Worm (Caenorhabditis elegans): ENCODE data around the gene D1079.1.

D1079.1 gene

ce11 chrX:4444073-4444472 lies 41.1 kb downstream of the D1079.1 start (continued):
- no peak for TF ChIP-seq eyg-1 (tag; optimal IDR thresholded peaks at IDR 0.05)
- peak; percentile 53 for TF ChIP-seq ttx-3 (tag; optimal IDR thresholded peaks at IDR 0.05)
- no peak for TF ChIP-seq nfya-1 (tag; optimal IDR thresholded peaks at IDR 0.05)
- TF ChIP-seq hlh-15 (tag; optimal IDR thresholded peaks at IDR 0.05), result no peak
- peak; percentile 91 for TF ChIP-seq hlh-6 (tag; optimal IDR thresholded peaks at IDR 0.05)
- peak; percentile 65 for TF ChIP-seq ceh-19 (GFP tag; optimal IDR thresholded peaks at IDR 0.05)

ce11 chrX:4444843-4445242 lies 41.9 kb downstream of the D1079.1 start:
- TF ChIP-seq ceh-34 (tag; optimal IDR thresholded peaks at IDR 0.05), result peak; percentile 8
- TF ChIP-seq elt-2 (tag; optimal IDR thresholded peaks at IDR 0.05), result peak; percentile 15
- peak; percentile 21 for TF ChIP-seq che-1 (tag; optimal IDR thresholded peaks at IDR 0.05)
- TF ChIP-seq gmeb-2 (tag; optimal IDR thresholded peaks at IDR 0.05), result no peak
- TF ChIP-seq ceh-6 (GFP tag; optimal IDR thresholded peaks at IDR 0.05), result peak; percentile 8
- no peak; the same call in 1 of the 2 replicates for TF ChIP-seq sox-2 (GFP tag; IDR thresholded peaks at IDR 0.05)
- TF ChIP-seq lin-11 (tag; optimal IDR thresholded peaks at IDR 0.05), result peak; percentile 4
- no peak for TF ChIP-seq hlh-6 (tag; optimal IDR thresholded peaks at IDR 0.05)
- peak; percentile 7 for TF ChIP-seq nfya-1 (tag; optimal IDR thresholded peaks at IDR 0.05)
- no peak for TF ChIP-seq ceh-31 (tag; optimal IDR thresholded peaks at IDR 0.05)
- no peak for TF ChIP-seq pros-1 (tag; optimal IDR thresholded peaks at IDR 0.05)

ce11 chrX:4448283-4448682 lies 45.3 kb downstream of the D1079.1 start, which contains the start of gene mltn-13:
Gene mltn-13, minus strand, starts transcription at chrX:4448383.
- TF ChIP-seq tbx-2 (tag; optimal IDR thresholded peaks at IDR 0.05) (no peak), gmeb-2 (tag; optimal IDR thresholded peaks at IDR 0.05) (no peak), nhr-232 (tag; optimal IDR thresholded peaks at IDR 0.05) (no peak), nfya-1 (tag; optimal IDR thresholded peaks at IDR 0.05) (no peak), hlh-13 (GFP tag; optimal IDR thresholded peaks at IDR 0.05) (no peak), elt-4 (tag; optimal IDR thresholded peaks at IDR 0.05) (no peak), sox-2 (GFP tag; IDR thresholded peaks at IDR 0.05) (no peak), lim-6 (tag; optimal IDR thresholded peaks at IDR 0.05) (no peak), syd-9 (tag; optimal IDR thresholded peaks at IDR 0.05) (no peak), pha-2 (tag; optimal IDR thresholded peaks at IDR 0.05) (no peak), ceh-45 (GFP tag; IDR thresholded peaks at IDR 0.05) (no peak), C38D4.7 (GFP tag; optimal IDR thresholded peaks at IDR 0.05) (no peak), ceh-22 (tag; optimal IDR thresholded peaks at IDR 0.05) (no peak), unc-55 (GFP tag; optimal IDR thresholded peaks at IDR 0.05) (no peak), che-1 (tag; optimal IDR thresholded peaks at IDR 0.05) (no peak), nhr-11 (tag; optimal IDR thresholded peaks at IDR 0.05) (no peak), Y22D7AL.16 (tag; optimal IDR thresholded peaks at IDR 0.05) (no peak)

- TF ChIP-seq hlh-13 (GFP tag; optimal IDR thresholded peaks at IDR 0.05), result no peak
- TF ChIP-seq eyg-1 (tag; optimal IDR thresholded peaks at IDR 0.05), result no peak
- no peak for TF ChIP-seq unc-42 (tag; optimal IDR thresholded peaks at IDR 0.05)
- no peak for TF ChIP-seq F13H6.1 (tag; optimal IDR thresholded peaks at IDR 0.05)
Observed at ce11 chrX:4451936-4452335, 49.0 kb downstream of the D1079.1 start.

ce11 chrX:4453101-4453500 lies 50.1 kb downstream of the D1079.1 start:
- no peak for TF ChIP-seq ztf-16 (tag; optimal IDR thresholded peaks at IDR 0.05)
- TF ChIP-seq unc-42 (tag; optimal IDR thresholded peaks at IDR 0.05), result no peak
- TF ChIP-seq unc-3 (GFP tag; conservative IDR thresholded peaks at IDR 0.05), result no peak
- TF ChIP-seq unc-3 (tag; optimal IDR thresholded peaks at IDR 0.05), result no peak
- no peak for TF ChIP-seq C08G9.2 (tag; optimal IDR thresholded peaks at IDR 0.05)
- TF ChIP-seq mec-3 (tag; optimal IDR thresholded peaks at IDR 0.05; ENCODE audit: borderline replicate concordance), result no peak
- TF ChIP-seq ceh-9 (tag; optimal IDR thresholded peaks at IDR 0.05), result no peak
- TF ChIP-seq ceh-45 (GFP tag; IDR thresholded peaks at IDR 0.05), result no peak
- no peak for TF ChIP-seq lin-11 (tag; optimal IDR thresholded peaks at IDR 0.05)
- no peak for TF ChIP-seq odd-2 (tag; optimal IDR thresholded peaks at IDR 0.05)
- TF ChIP-seq ceh-19 (GFP tag; optimal IDR thresholded peaks at IDR 0.05), result no peak
- no peak for TF ChIP-seq nhr-11 (tag; optimal IDR thresholded peaks at IDR 0.05)
- TF ChIP-seq pha-4 (tag; optimal IDR thresholded peaks at IDR 0.05), result no peak
- TF ChIP-seq ceh-6 (GFP tag; optimal IDR thresholded peaks at IDR 0.05), result no peak
- no peak for TF ChIP-seq pqm-1 (tag; optimal IDR thresholded peaks at IDR 0.05)
- TF ChIP-seq ceh-22 (tag; optimal IDR thresholded peaks at IDR 0.05), result no peak
- no peak for TF ChIP-seq T23F11.4 (GFP tag; optimal IDR thresholded peaks at IDR 0.05)

Measured in whole organism, late embryonic.